Fruit fly (Drosophila melanogaster) whole organism: ENCODE measurements around the gene CG10616.

Experiments used
- CG8478 ChIP-seq: fragments of >200 bp; optimal IDR thresholded peaks from 2 replicates; lab custom pipeline; 2018; ENCODE audit warnings: inconsistent platforms
- pan ChIP-seq: fragments of >200 bp; optimal IDR thresholded peaks from 2 replicates; lab custom pipeline; 2017
- psq ChIP-seq: fragments of >200 bp; optimal IDR thresholded peaks from 2 replicates; lab custom pipeline; 2017

- no peak for TF ChIP-seq psq (lab: Kevin White, UChicago)
- TF ChIP-seq pan (lab: Kevin White, UChicago) = no peak
- no peak for TF ChIP-seq CG8478
Measured at dm6 chr3L:12482246-12482645, 10.7 kb downstream of the CG10616 start, which contains the start of gene CG33725.
